Worm (Caenorhabditis elegans): ENCODE data around the gene clec-88.

ce11 chrII:6342455-6342854 is 23.1 kb upstream of the clec-88 start:
- TF ChIP-seq hlh-30 (tag; optimal IDR thresholded peaks at IDR 0.05; ENCODE audit: insufficient read depth) (no peak), nhr-41 (GFP tag; IDR thresholded peaks at IDR 0.05) (no peak), ztf-11 (tag; optimal IDR thresholded peaks at IDR 0.05) (no peak), Y105C5A.15 (GFP tag; IDR thresholded peaks at IDR 0.05) (no peak), egl-27 (tag; optimal IDR thresholded peaks at IDR 0.05) (no peak), lin-39 (tag; optimal IDR thresholded peaks at IDR 0.05) (no peak), jun-1 (tag; optimal IDR thresholded peaks at IDR 0.05) (no peak), pqm-1 (tag; optimal IDR thresholded peaks at IDR 0.05) (no peak), nhr-25 (tag; optimal IDR thresholded peaks at IDR 0.05; ENCODE audit: borderline replicate concordance, insufficient read depth) (no peak), nhr-76 (tag; optimal IDR thresholded peaks at IDR 0.05) (no peak), set-16 (GFP tag; IDR thresholded peaks at IDR 0.05) (no peak)
